Fruit fly (Drosophila melanogaster) whole organism, pupa: ENCODE results near the gene Zwilch.

ENCODE experiments used
- CG13204 ChIP-seq: fragments of 200-800 bp; sonication (Bioruptor generic); optimal IDR thresholded peaks from 2 replicates; lab custom pipeline; 2018; ENCODE audit warnings: missing biosample characterization, mild to moderate bottlenecking, missing genetic modification characterization, moderate library complexity
- CG14655 ChIP-seq: fragments of 200-800 bp; sonication (Bioruptor generic); optimal IDR thresholded peaks from 3 replicates; lab custom pipeline; 2017; ENCODE audit warnings: mild to moderate bottlenecking, missing biosample characterization, missing genetic modification reagents, missing genetic modification characterization
- CG15710 ChIP-seq: fragments of 200-800 bp; sonication (Bioruptor generic); optimal IDR thresholded peaks from 2 replicates; lab custom pipeline; 2018; ENCODE audit warnings: missing biosample characterization, mild to moderate bottlenecking, missing genetic modification characterization, moderate library complexity
- CG32121 ChIP-seq: fragments of 200-800 bp; sonication (Bioruptor generic); IDR thresholded peaks from 2 replicates; pipeline ENCODE4 v1.3.6; 2022; ENCODE audit warnings: missing biosample characterization, missing genetic modification characterization
- CG8159 ChIP-seq: fragments of 200-800 bp; sonication (Bioruptor generic); optimal IDR thresholded peaks from 3 replicates; lab custom pipeline; 2018; ENCODE audit warnings: missing biosample characterization, mild to moderate bottlenecking, missing genetic modification characterization, moderate library complexity
- EcR ChIP-seq: fragments of 200-800 bp; sonication (Bioruptor generic); optimal IDR thresholded peaks from 3 replicates; lab custom pipeline; 2019; ENCODE audit warnings: missing biosample characterization, missing genetic modification characterization, mild to moderate bottlenecking, moderate library complexity, missing genetic modification reagents
- Ets98B ChIP-seq: fragments of 200-800 bp; sonication (Bioruptor generic); IDR thresholded peaks from 2 replicates; pipeline ENCODE4 v1.3.6; 2022; ENCODE audit warnings: missing biosample characterization, missing genetic modification characterization

- no peak for TF ChIP-seq CG32121 (GFP tag; lab: Robert Waterston, UW)
- no peak for TF ChIP-seq CG14655
- no peak for TF ChIP-seq EcR (GFP tag; lab: Kevin White, UChicago)
- no peak for TF ChIP-seq CG15710 (tag; lab: Kevin White, UChicago)
- TF ChIP-seq CG13204 (GFP tag; lab: Kevin White, UChicago), result no peak
- no peak for TF ChIP-seq Ets98B
- no peak for TF ChIP-seq CG8159
These were observed 35.1 kb upstream of the Zwilch start for dm6 chr3R:31248245-31248644.
